Fruit fly (Drosophila melanogaster): ENCODE data around the gene CG13614.

The CG13614 gene

DNA sequence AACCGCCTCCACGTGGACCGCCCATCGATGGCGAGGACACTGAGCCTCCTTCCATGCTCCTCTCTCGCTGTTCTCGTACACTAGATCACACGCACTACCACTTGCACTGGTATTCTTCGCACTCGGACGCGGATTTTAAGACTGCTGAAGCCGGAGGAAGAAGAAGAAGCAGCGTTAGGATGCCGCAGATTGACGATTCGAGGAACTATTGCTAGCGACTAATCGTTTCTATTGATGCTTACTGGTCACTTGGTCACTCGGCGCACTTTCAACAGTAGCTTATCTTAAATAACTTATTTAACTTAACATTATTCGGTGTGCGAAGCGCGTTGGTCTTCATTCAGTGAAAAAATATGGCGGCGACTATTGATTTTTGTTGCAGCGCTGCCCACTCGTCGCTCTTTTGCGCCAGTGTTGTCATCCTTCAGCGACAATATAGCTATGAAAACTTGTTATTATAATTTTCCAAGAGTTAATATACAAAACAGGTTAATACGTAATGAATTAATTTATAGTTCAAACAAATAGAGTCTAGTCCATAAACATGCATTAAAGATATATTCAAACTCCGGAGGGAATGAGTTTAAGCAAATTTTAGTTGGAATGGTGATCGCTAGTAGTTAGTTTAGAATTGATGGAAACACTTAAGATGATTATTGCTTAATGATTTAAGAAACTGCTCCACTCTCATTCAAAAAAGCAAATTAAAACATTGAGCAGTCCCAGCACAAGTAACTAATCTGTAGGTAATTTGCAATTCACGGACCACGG is 20.8 kb upstream of the CG13614 start, which contains the start of the genes CG5746 and CG6454 (continued):
- TF ChIP-seq CG17912 (GFP tag; optimal IDR thresholded peaks at IDR 0.05) = no peak
- TF ChIP-seq CG6791 (GFP tag; IDR thresholded peaks at IDR 0.05; ENCODE audit: partially characterized antibody) = no peak; the same call in 2 of the 3 replicates
- TF ChIP-seq odd (GFP tag; optimal IDR thresholded peaks at IDR 0.05) = no peak
- TF ChIP-seq CG15601 (tag; optimal IDR thresholded peaks at IDR 0.05) = no peak
- TF ChIP-seq NFAT (GFP tag; IDR thresholded peaks at IDR 0.05) = no peak; the same call in 1 of the 2 replicates
- TF ChIP-seq CG15696 (tag; optimal IDR thresholded peaks at IDR 0.05) = peak; percentile 45
- no peak for TF ChIP-seq CG6683 (GFP tag; optimal IDR thresholded peaks at IDR 0.05)
- TF ChIP-seq Bgb (GFP tag; IDR thresholded peaks at IDR 0.05; ENCODE audit: partially characterized antibody) = no peak
- TF ChIP-seq zf30C (GFP tag; optimal IDR thresholded peaks at IDR 0.05) = no peak
- no peak for TF ChIP-seq CG14965 (GFP tag; optimal IDR thresholded peaks at IDR 0.05; ENCODE audit: borderline replicate concordance)
- TF ChIP-seq CG6175 (GFP tag; IDR thresholded peaks at IDR 0.05) = no peak
- peak; percentile 63 for TF ChIP-seq CG3995 (GFP tag; optimal IDR thresholded peaks at IDR 0.05)
- TF ChIP-seq Dek (tag; optimal IDR thresholded peaks at IDR 0.05) = peak; percentile 42
- TF ChIP-seq CG2120 (GFP tag; optimal IDR thresholded peaks at IDR 0.05) = peak; percentile 82
- TF ChIP-seq CG8765 (GFP tag; IDR thresholded peaks at IDR 0.05) = peak; percentile 31; the same call in 1 of the 2 replicates
- 0 out of 2 replicates have a peak, but pooled peaks have one; percentile 33 for TF ChIP-seq CG3847 (GFP tag; IDR thresholded peaks at IDR 0.05)
- no peak for TF ChIP-seq bowl (GFP tag; IDR thresholded peaks at IDR 0.05)
- peak; percentile 61 for TF ChIP-seq dmrt11E (tag; optimal IDR thresholded peaks at IDR 0.05)
- TF ChIP-seq CG8359 (GFP tag; optimal IDR thresholded peaks at IDR 0.05; ENCODE audit: borderline replicate concordance) = no peak
- peak; percentile 45; the same call in 1 of the 2 replicates for TF ChIP-seq wdn (GFP tag; IDR thresholded peaks at IDR 0.05)
- peak; percentile 72 for TF ChIP-seq CG10267 (tag; optimal IDR thresholded peaks at IDR 0.05)
- TF ChIP-seq Hr3 (GFP tag; optimal IDR thresholded peaks at IDR 0.05) = peak; percentile 73
- TF ChIP-seq CG9797 (GFP tag; optimal IDR thresholded peaks at IDR 0.05) = peak; percentile 61
- no peak for TF ChIP-seq CG14050 (GFP tag; IDR thresholded peaks at IDR 0.05)
- TF ChIP-seq bbx (GFP tag; IDR thresholded peaks at IDR 0.05; ENCODE audit: partially characterized antibody) = no peak
- peak; percentile 35; the same call in 1 of the 2 replicates for TF ChIP-seq Xrp1 (GFP tag; IDR thresholded peaks at IDR 0.05)
- peak; percentile 35 for TF ChIP-seq CG18764 (GFP tag; optimal IDR thresholded peaks at IDR 0.05)
- TF ChIP-seq CG31365 (tag; optimal IDR thresholded peaks at IDR 0.05) = no peak
- no peak for TF ChIP-seq Ravus (GFP tag; IDR thresholded peaks at IDR 0.05)
- TF ChIP-seq CG17361 (GFP tag; IDR thresholded peaks at IDR 0.05) = no peak
- no peak for TF ChIP-seq ftz-f1 (GFP tag; optimal IDR thresholded peaks at IDR 0.05)
- no peak for TF ChIP-seq CG11695 (GFP tag; IDR thresholded peaks at IDR 0.05)
- TF ChIP-seq sima (GFP tag; optimal IDR thresholded peaks at IDR 0.05) = peak; percentile 1
- TF ChIP-seq Lhr (GFP tag; optimal IDR thresholded peaks at IDR 0.05) = no peak
- peak; percentile 44 for TF ChIP-seq al (GFP tag; IDR thresholded peaks at IDR 0.05)
- peak; percentile 33 for TF ChIP-seq Six4 (GFP tag; optimal IDR thresholded peaks at IDR 0.05)
- peak; percentile 57 for TF ChIP-seq maf-S (GFP tag; optimal IDR thresholded peaks at IDR 0.05)
- TF ChIP-seq bab2 (GFP tag; optimal IDR thresholded peaks at IDR 0.05) = peak; percentile 59
- TF ChIP-seq Nf-YC (tag; optimal IDR thresholded peaks at IDR 0.05) = no peak
- TF ChIP-seq CG4424 (GFP tag; optimal IDR thresholded peaks at IDR 0.05) = no peak
- no peak for TF ChIP-seq CG7987 (GFP tag; optimal IDR thresholded peaks at IDR 0.05)
- TF ChIP-seq trem (tag; optimal IDR thresholded peaks at IDR 0.05) = peak; percentile 99
- no peak for TF ChIP-seq CG30431 (GFP tag; optimal IDR thresholded peaks at IDR 0.05)
- TF ChIP-seq CG12391 (tag; optimal IDR thresholded peaks at IDR 0.05) = peak; percentile 78
- TF ChIP-seq Camta (GFP tag; optimal IDR thresholded peaks at IDR 0.05) = peak; percentile 18
- TF ChIP-seq CG15011 (GFP tag; optimal IDR thresholded peaks at IDR 0.05) = no peak
- TF ChIP-seq CG42726 (GFP tag; IDR thresholded peaks at IDR 0.05; ENCODE audit: partially characterized antibody) = 0 out of 2 replicates have a peak, but pooled peaks have one; percentile 5
- TF ChIP-seq Sry-β (GFP tag; optimal IDR thresholded peaks at IDR 0.05) = peak; percentile 85
- TF ChIP-seq vfl (GFP tag; optimal IDR thresholded peaks at IDR 0.05) = peak; percentile 20

Measured in whole organism, embryonic.